1 fruit fly cellular context compared by ENCODE assay signal in genomic region chr2L:15061368-15061767, dm6.
A peak's percentile ranks its signal among the peaks of the same experiment; 100 is the strongest.
TF ChIP-seq lines count a peak whose summit lies in the region.

TSS of gene solo (plus strand) at chr2L:15061656.
TSS of gene vas (plus strand) at chr2L:15061656.

TF ChIP-seq in whole organism, embryonic, 481 proteins besides CTCF, POLR2A, EP300 and RAD21 (continued from another document and continues in another):
- TF ChIP-seq Med (GFP tag; lab: Kevin White, UChicago) (peak; percentile 77), cg (GFP tag; optimal IDR thresholded peaks at IDR 0.05; lab: Kevin White, UChicago) (no peak), Atf-2 (GFP tag; optimal IDR thresholded peaks at IDR 0.05; lab: Kevin White, UChicago) (no peak), run (tag; optimal IDR thresholded peaks at IDR 0.05; lab: Kevin White, UChicago) (no peak), jigr1 (GFP tag; IDR thresholded peaks at IDR 0.05; lab: Robert Waterston, UW) (no peak), CG1603 (tag; optimal IDR thresholded peaks at IDR 0.05; lab: Kevin White, UChicago) (peak; percentile 59), CG31365 (tag; optimal IDR thresholded peaks at IDR 0.05; lab: Kevin White, UChicago) (no peak), tx (GFP tag; optimal IDR thresholded peaks at IDR 0.05; lab: Kevin White, UChicago) (no peak), CG8281 (tag; optimal IDR thresholded peaks at IDR 0.05; lab: Kevin White, UChicago) (no peak), gem (tag; optimal IDR thresholded peaks at IDR 0.05; lab: Kevin White, UChicago) (peak; percentile 78), CG6854 (GFP tag; optimal IDR thresholded peaks at IDR 0.05; lab: Kevin White, UChicago) (no peak), Trl (optimal IDR thresholded peaks at IDR 0.05; lab: Kevin White, UChicago) (no peak), Trl (GFP tag; optimal IDR thresholded peaks at IDR 0.05; lab: Kevin White, UChicago) (no peak), her (GFP tag; optimal IDR thresholded peaks at IDR 0.05; lab: Kevin White, UChicago) (no peak), CG13624 (GFP tag; optimal IDR thresholded peaks at IDR 0.05; lab: Kevin White, UChicago) (no peak), CG14441 (GFP tag; IDR thresholded peaks at IDR 0.05; lab: Robert Waterston, UW) (peak; percentile 42; the same call in 1 of the 2 replicates), cas (GFP tag; IDR thresholded peaks at IDR 0.05; lab: Robert Waterston, UW) (no peak), CG3163 (GFP tag; optimal IDR thresholded peaks at IDR 0.05; lab: Kevin White, UChicago) (no peak), Spps (tag; optimal IDR thresholded peaks at IDR 0.05; lab: Kevin White, UChicago) (no peak), Scr (GFP tag; IDR thresholded peaks at IDR 0.05; lab: Robert Waterston, UW; ENCODE audit: partially characterized antibody) (peak; percentile 24; the same call in 1 of the 2 replicates), sens (GFP tag; lab: Kevin White, UChicago) (peak; percentile 88), CG2678 (tag; optimal IDR thresholded peaks at IDR 0.05; lab: Kevin White, UChicago) (peak; percentile 67), slbo (GFP tag; IDR thresholded peaks at IDR 0.05; lab: Robert Waterston, UW) (peak; percentile 67), HmgD (GFP tag; optimal IDR thresholded peaks at IDR 0.05; lab: Kevin White, UChicago) (no peak), TFAM (GFP tag; optimal IDR thresholded peaks at IDR 0.05; lab: Kevin White, UChicago) (no peak), Hr3 (GFP tag; optimal IDR thresholded peaks at IDR 0.05; lab: Kevin White, UChicago) (no peak), salm (tag; optimal IDR thresholded peaks at IDR 0.05; lab: Kevin White, UChicago) (no peak), dm (GFP tag; optimal IDR thresholded peaks at IDR 0.05; lab: Kevin White, UChicago) (no peak), Dp (GFP tag; optimal IDR thresholded peaks at IDR 0.05; lab: Kevin White, UChicago) (peak; percentile 15), CG15073 (GFP tag; optimal IDR thresholded peaks at IDR 0.05; lab: Kevin White, UChicago) (no peak), PHDP (tag; optimal IDR thresholded peaks at IDR 0.05; lab: Kevin White, UChicago) (peak; percentile 50), insv (GFP tag; optimal IDR thresholded peaks at IDR 0.05; lab: Kevin White, UChicago) (no peak), CG12299 (tag; optimal IDR thresholded peaks at IDR 0.05; lab: Kevin White, UChicago) (no peak), HmgZ (tag; optimal IDR thresholded peaks at IDR 0.05; lab: Kevin White, UChicago) (peak; percentile 55), Meics (GFP tag; optimal IDR thresholded peaks at IDR 0.05; lab: Kevin White, UChicago) (peak; percentile 38), CG2875 (GFP tag; optimal IDR thresholded peaks at IDR 0.05; lab: Kevin White, UChicago) (no peak), dan (GFP tag; IDR thresholded peaks at IDR 0.05; lab: Robert Waterston, UW) (no peak), mld (GFP tag; IDR thresholded peaks at IDR 0.05; lab: Robert Waterston, UW; ENCODE audit: partially characterized antibody) (no peak), Bdp1 (GFP tag; optimal IDR thresholded peaks at IDR 0.05; lab: Kevin White, UChicago) (no peak), Fer3 (tag; optimal IDR thresholded peaks at IDR 0.05; lab: Kevin White, UChicago) (peak; percentile 49), CG12219 (GFP tag; optimal IDR thresholded peaks at IDR 0.05; lab: Kevin White, UChicago) (no peak), Dref (GFP tag; IDR thresholded peaks at IDR 0.05; lab: Robert Waterston, UW) (peak; percentile 78), CG34376 (GFP tag; optimal IDR thresholded peaks at IDR 0.05; lab: Kevin White, UChicago) (no peak), seq (GFP tag; IDR thresholded peaks at IDR 0.05; lab: Robert Waterston, UW) (no peak; the same call in 1 of the 2 replicates), Lpt (GFP tag; optimal IDR thresholded peaks at IDR 0.05; lab: Kevin White, UChicago) (no peak), Deaf1 (tag; optimal IDR thresholded peaks at IDR 0.05; lab: Kevin White, UChicago) (no peak), Stat92E (GFP tag; optimal IDR thresholded peaks at IDR 0.05; lab: Kevin White, UChicago) (peak in 1 of 3 experiments; percentile 87), Rfx (GFP tag; IDR thresholded peaks at IDR 0.05; lab: Robert Waterston, UW) (peak; percentile 60; the same call in 1 of the 2 replicates), CG15011 (GFP tag; optimal IDR thresholded peaks at IDR 0.05; lab: Kevin White, UChicago) (no peak), Ravus (GFP tag; IDR thresholded peaks at IDR 0.05; lab: Robert Waterston, UW) (no peak), br (optimal IDR thresholded peaks at IDR 0.05; lab: Kevin White, UChicago) (no peak), jumu (GFP tag; optimal IDR thresholded peaks at IDR 0.05; lab: Kevin White, UChicago) (no peak), CG33557 (GFP tag; optimal IDR thresholded peaks at IDR 0.05; lab: Kevin White, UChicago) (peak; percentile 43), hb (GFP tag; IDR thresholded peaks at IDR 0.05; lab: Robert Waterston, UW; ENCODE audit: partially characterized antibody) (no peak), sqz (GFP tag; optimal IDR thresholded peaks at IDR 0.05; lab: Kevin White, UChicago) (no peak), CG11247 (GFP tag; IDR thresholded peaks at IDR 0.05; lab: Robert Waterston, UW) (no peak), Dll (GFP tag; IDR thresholded peaks at IDR 0.05; lab: Robert Waterston, UW; ENCODE audit: partially characterized antibody) (peak; percentile 45; the same call in 2 of the 4 replicates), pan (optimal IDR thresholded peaks at IDR 0.05; lab: Kevin White, UChicago) (no peak), pan (GFP tag; optimal IDR thresholded peaks at IDR 0.05 in 1 of 2, IDR thresholded peaks at IDR 0.05 in 1 of 2) (peak in 1 of 2 experiments; percentile 51), CG8290 (GFP tag; optimal IDR thresholded peaks at IDR 0.05; lab: Kevin White, UChicago) (peak; percentile 75), CG8290 (tag; optimal IDR thresholded peaks at IDR 0.05; lab: Kevin White, UChicago) (peak; percentile 29 to 84), CG3726 (GFP tag; IDR thresholded peaks at IDR 0.05; lab: Robert Waterston, UW) (no peak), gcm2 (GFP tag; optimal IDR thresholded peaks at IDR 0.05; lab: Kevin White, UChicago) (no peak), Ets65A (GFP tag; lab: Kevin White, UChicago) (no peak), kay (GFP tag; optimal IDR thresholded peaks at IDR 0.05; lab: Kevin White, UChicago) (no peak), CG6272 (GFP tag; IDR thresholded peaks at IDR 0.05; lab: Robert Waterston, UW) (no peak), org-1 (GFP tag; optimal IDR thresholded peaks at IDR 0.05; lab: Kevin White, UChicago) (no peak), sc (optimal IDR thresholded peaks at IDR 0.05; lab: Kevin White, UChicago) (no peak), sc (GFP tag; optimal IDR thresholded peaks at IDR 0.05; lab: Kevin White, UChicago) (no peak), Hr39 (optimal IDR thresholded peaks at IDR 0.05; lab: Kevin White, UChicago) (no peak), dpn (GFP tag; optimal IDR thresholded peaks at IDR 0.05; lab: Kevin White, UChicago) (peak; percentile 36 to 47), Fer2 (tag; optimal IDR thresholded peaks at IDR 0.05; lab: Kevin White, UChicago) (no peak), schlank (tag; optimal IDR thresholded peaks at IDR 0.05; lab: Kevin White, UChicago) (no peak), CG30020 (tag; optimal IDR thresholded peaks at IDR 0.05; lab: Kevin White, UChicago) (peak; percentile 97), nerfin-2 (GFP tag; IDR thresholded peaks at IDR 0.05; lab: Robert Waterston, UW; ENCODE audit: partially characterized antibody) (no peak), CG10267 (tag; optimal IDR thresholded peaks at IDR 0.05; lab: Kevin White, UChicago) (peak; percentile 47), Antp (GFP tag; optimal IDR thresholded peaks at IDR 0.05; lab: Kevin White, UChicago) (no peak), ken (GFP tag; IDR thresholded peaks at IDR 0.05; lab: Robert Waterston, UW) (no peak), pum (GFP tag; optimal IDR thresholded peaks at IDR 0.05; lab: Kevin White, UChicago) (peak; percentile 18), CG9817 (tag; optimal IDR thresholded peaks at IDR 0.05; lab: Kevin White, UChicago) (peak; percentile 66), gce (GFP tag; IDR thresholded peaks at IDR 0.05; lab: Robert Waterston, UW) (no peak), Xrp1 (GFP tag; IDR thresholded peaks at IDR 0.05; lab: Robert Waterston, UW) (peak; percentile 34; the same call in 1 of the 2 replicates), Six4 (GFP tag; optimal IDR thresholded peaks at IDR 0.05; lab: Kevin White, UChicago) (no peak), fru (optimal IDR thresholded peaks at IDR 0.05; lab: Kevin White, UChicago) (no peak), CG3065 (GFP tag; optimal IDR thresholded peaks at IDR 0.05; lab: Kevin White, UChicago) (no peak), CG32532 (GFP tag; IDR thresholded peaks at IDR 0.05; lab: Robert Waterston, UW) (peak; percentile 67; the same call in 1 of the 2 replicates), CG10979 (tag; optimal IDR thresholded peaks at IDR 0.05; lab: Kevin White, UChicago) (peak; percentile 36), CG2199 (GFP tag; IDR thresholded peaks at IDR 0.05; lab: Robert Waterston, UW) (no peak), CG13287 (GFP tag; IDR thresholded peaks at IDR 0.05; lab: Robert Waterston, UW; ENCODE audit: partially characterized antibody) (peak; percentile 16; the same call in 1 of the 2 replicates), ab (GFP tag; optimal IDR thresholded peaks at IDR 0.05; lab: Kevin White, UChicago) (no peak), Nf-YB (GFP tag; optimal IDR thresholded peaks at IDR 0.05; lab: Kevin White, UChicago) (no peak), Dfd (GFP tag; optimal IDR thresholded peaks at IDR 0.05; lab: Kevin White, UChicago) (peak in 1 of 2 experiments; percentile 55), CG12744 (GFP tag; optimal IDR thresholded peaks at IDR 0.05; lab: Kevin White, UChicago) (peak; percentile 25), ham (GFP tag; IDR thresholded peaks at IDR 0.05; lab: Robert Waterston, UW) (no peak), CG15269 (tag; optimal IDR thresholded peaks at IDR 0.05; lab: Kevin White, UChicago) (peak; percentile 69), unc-4 (GFP tag; IDR thresholded peaks at IDR 0.05; lab: Robert Waterston, UW; ENCODE audit: partially characterized antibody) (peak; percentile 39; the same call in 1 of the 2 replicates), usp (GFP tag; optimal IDR thresholded peaks at IDR 0.05; lab: Kevin White, UChicago) (no peak), Vsx1 (GFP tag; optimal IDR thresholded peaks at IDR 0.05; lab: Kevin White, UChicago) (no peak), BEAF-32 (GFP tag; optimal IDR thresholded peaks at IDR 0.05; lab: Kevin White, UChicago) (peak; percentile 61), CG13894 (tag; optimal IDR thresholded peaks at IDR 0.05; lab: Kevin White, UChicago) (peak; percentile 55), psq (GFP tag; optimal IDR thresholded peaks at IDR 0.05; lab: Kevin White, UChicago) (no peak), Lhr (GFP tag; optimal IDR thresholded peaks at IDR 0.05; lab: Kevin White, UChicago) (peak; percentile 59), sim (GFP tag; IDR thresholded peaks at IDR 0.05; lab: Robert Waterston, UW) (no peak), CG18011 (GFP tag; optimal IDR thresholded peaks at IDR 0.05; lab: Kevin White, UChicago) (no peak), NK7.1 (GFP tag; optimal IDR thresholded peaks at IDR 0.05; lab: Kevin White, UChicago) (no peak), CG7271 (tag; optimal IDR thresholded peaks at IDR 0.05; lab: Kevin White, UChicago) (no peak), CG16815 (GFP tag; optimal IDR thresholded peaks at IDR 0.05; lab: Kevin White, UChicago) (peak; percentile 29), Hey (tag; optimal IDR thresholded peaks at IDR 0.05; lab: Kevin White, UChicago) (no peak), CG7556 (GFP tag; optimal IDR thresholded peaks at IDR 0.05; lab: Kevin White, UChicago) (peak; percentile 30), stc (GFP tag; IDR thresholded peaks at IDR 0.05; lab: Robert Waterston, UW) (peak; percentile 37; the same call in 1 of the 2 replicates), Myb (GFP tag; optimal IDR thresholded peaks at IDR 0.05; lab: Kevin White, UChicago) (no peak), H2.0 (GFP tag; IDR thresholded peaks at IDR 0.05; lab: Robert Waterston, UW) (peak; percentile 50), CG13424 (tag; optimal IDR thresholded peaks at IDR 0.05; lab: Kevin White, UChicago) (peak; percentile 66), sr (GFP tag; IDR thresholded peaks at IDR 0.05; lab: Robert Waterston, UW) (no peak), gcm (GFP tag; optimal IDR thresholded peaks at IDR 0.05; lab: Kevin White, UChicago) (peak; percentile 38), CG1647 (GFP tag; optimal IDR thresholded peaks at IDR 0.05; lab: Kevin White, UChicago) (no peak), CG34422 (GFP tag; IDR thresholded peaks at IDR 0.05; lab: Robert Waterston, UW) (no peak), cato (GFP tag; optimal IDR thresholded peaks at IDR 0.05; lab: Kevin White, UChicago; ENCODE audit: borderline replicate concordance) (no peak), CG6813 (GFP tag; optimal IDR thresholded peaks at IDR 0.05; lab: Kevin White, UChicago) (no peak), nmo (GFP tag; optimal IDR thresholded peaks at IDR 0.05; lab: Kevin White, UChicago) (peak; percentile 72), zen2 (GFP tag; IDR thresholded peaks at IDR 0.05; lab: Robert Waterston, UW; ENCODE audit: partially characterized antibody) (no peak), Ets97D (GFP tag; optimal IDR thresholded peaks at IDR 0.05; lab: Kevin White, UChicago) (peak; percentile 48), B-H1 (GFP tag; IDR thresholded peaks at IDR 0.05; lab: Robert Waterston, UW) (no peak), eyg (GFP tag; optimal IDR thresholded peaks at IDR 0.05; lab: Kevin White, UChicago) (no peak), lab (GFP tag; optimal IDR thresholded peaks at IDR 0.05; lab: Kevin White, UChicago) (peak; percentile 40), CG33213 (GFP tag; optimal IDR thresholded peaks at IDR 0.05; lab: Kevin White, UChicago) (no peak), Optix (GFP tag; IDR thresholded peaks at IDR 0.05; lab: Robert Waterston, UW) (no peak), klu (GFP tag; IDR thresholded peaks at IDR 0.05; lab: Robert Waterston, UW) (no peak), Ptx1 (GFP tag; IDR thresholded peaks at IDR 0.05; lab: Robert Waterston, UW) (peak; percentile 57), pita (GFP tag; optimal IDR thresholded peaks at IDR 0.05; lab: Kevin White, UChicago) (no peak), ind (GFP tag; optimal IDR thresholded peaks at IDR 0.05; lab: Kevin White, UChicago) (peak; percentile 29), MESR4 (GFP tag; optimal IDR thresholded peaks at IDR 0.05; lab: Kevin White, UChicago) (no peak), CG6654 (GFP tag; optimal IDR thresholded peaks at IDR 0.05; lab: Kevin White, UChicago) (no peak), Fer1 (GFP tag; optimal IDR thresholded peaks at IDR 0.05; lab: Kevin White, UChicago) (peak; percentile 5), amos (GFP tag; IDR thresholded peaks at IDR 0.05; lab: Robert Waterston, UW; ENCODE audit: partially characterized antibody) (peak; percentile 32; the same call in 1 of the 2 replicates)
